Worm (Caenorhabditis elegans): ENCODE results near the gene K07H8.11.

- TF ChIP-seq him-1 (tag; optimal IDR thresholded peaks at IDR 0.05) = no peak
- no peak for TF ChIP-seq W03F9.2 (tag; optimal IDR thresholded peaks at IDR 0.05)
Measured at ce11 chrIV:8266024-8266949, 8.8 kb downstream of the K07H8.11 start.

All from whole organism, L4/young adult.